Worm (Caenorhabditis elegans): Measurements from ENCODE around the gene fbxb-9.
A peak's percentile ranks its signal among the peaks of the same experiment; 100 is the strongest.

fbxb-9 gene

ce11 chrIV:11149454-11150163, 12.7 kb downstream of the fbxb-9 start, which contains the start of the genes F01G4.6 and pfd-1:
Gene F01G4.6, minus strand, starts transcription at chrIV:11149504.
Gene pfd-1, plus strand, starts transcription at chrIV:11150113.
- TF ChIP-seq pha-4 (tag; optimal IDR thresholded peaks at IDR 0.05) (peak; percentile 71), lin-13 (tag; optimal IDR thresholded peaks at IDR 0.05) (peak; percentile 79), ces-1 (GFP tag; optimal IDR thresholded peaks at IDR 0.05) (peak; percentile 86), unc-120 (tag; optimal IDR thresholded peaks at IDR 0.05; ENCODE audit: poor library complexity, severe bottlenecking) (peak; percentile 69), M03D4.4 (tag; optimal IDR thresholded peaks at IDR 0.05) (peak; percentile 65), cnd-1 (tag; optimal IDR thresholded peaks at IDR 0.05) (peak; percentile 25), hlh-1 (tag; optimal IDR thresholded peaks at IDR 0.05) (peak; percentile 57), drap-1 (GFP tag; optimal IDR thresholded peaks at IDR 0.05) (peak; percentile 20), bed-3 (GFP tag; optimal IDR thresholded peaks at IDR 0.05) (no peak), nhr-12 (tag; optimal IDR thresholded peaks at IDR 0.05) (no peak), ceh-83 (GFP tag; optimal IDR thresholded peaks at IDR 0.05) (no peak), blmp-1 (tag; optimal IDR thresholded peaks at IDR 0.05) (peak; percentile 23), mep-1 (tag; optimal IDR thresholded peaks at IDR 0.05) (peak; percentile 82), ceh-39 (tag; optimal IDR thresholded peaks at IDR 0.05) (peak; percentile 29), unc-62 (GFP tag; optimal IDR thresholded peaks at IDR 0.05) (peak; percentile 58), nhr-2 (tag; optimal IDR thresholded peaks at IDR 0.05) (peak; percentile 24), sptf-1 (tag; optimal IDR thresholded peaks at IDR 0.05) (peak; percentile 74), nhr-237 (tag; optimal IDR thresholded peaks at IDR 0.05) (peak; percentile 88), lsy-2 (tag; optimal IDR thresholded peaks at IDR 0.05) (peak; percentile 97), ceh-43 (GFP tag; optimal IDR thresholded peaks at IDR 0.05) (no peak)

- TF ChIP-seq mab-5 (tag; optimal IDR thresholded peaks at IDR 0.05): no peak
- no peak for TF ChIP-seq sem-2 (GFP tag; optimal IDR thresholded peaks at IDR 0.05)
- TF ChIP-seq ham-2 (GFP tag; optimal IDR thresholded peaks at IDR 0.05): no peak
These were observed 13.5 kb downstream of the fbxb-9 start for ce11 chrIV:11148788-11149366.

ce11 chrIV:11146962-11147470, 15.3 kb downstream of the fbxb-9 start, which contains the start of gene pigq-1:
Gene pigq-1, minus strand, starts transcription at chrIV:11147247.
- no peak for TF ChIP-seq ham-2 (GFP tag; optimal IDR thresholded peaks at IDR 0.05)
- TF ChIP-seq elt-1 (tag; optimal IDR thresholded peaks at IDR 0.05; ENCODE audit: borderline replicate concordance, insufficient read depth): no peak

- TF ChIP-seq mep-1 (tag; optimal IDR thresholded peaks at IDR 0.05): no peak
- TF ChIP-seq ceh-39 (tag; optimal IDR thresholded peaks at IDR 0.05): no peak
- TF ChIP-seq snpc-4 (tag; optimal IDR thresholded peaks at IDR 0.05): no peak
- TF ChIP-seq zip-8 (tag; optimal IDR thresholded peaks at IDR 0.05): no peak
These were observed 15.9 kb downstream of the fbxb-9 start for ce11 chrIV:11146492-11146891.

ce11 chrIV:11145929-11146339, 16.4 kb downstream of the fbxb-9 start:
- TF ChIP-seq lin-32 (GFP tag; optimal IDR thresholded peaks at IDR 0.05): no peak
- TF ChIP-seq elt-1 (tag; optimal IDR thresholded peaks at IDR 0.05; ENCODE audit: borderline replicate concordance, insufficient read depth): no peak
- TF ChIP-seq mls-2 (tag; optimal IDR thresholded peaks at IDR 0.05): no peak
- no peak for TF ChIP-seq flh-1 (GFP tag; optimal IDR thresholded peaks at IDR 0.05)

ce11 chrIV:11143228-11143444, 19.2 kb downstream of the fbxb-9 start, which contains the start of gene F01G4.4:
Gene F01G4.4, plus strand, starts transcription at chrIV:11143345.
- TF ChIP-seq lsy-2 (tag; optimal IDR thresholded peaks at IDR 0.05): no peak
- no peak for TF ChIP-seq nhr-237 (tag; optimal IDR thresholded peaks at IDR 0.05)
- TF ChIP-seq ceh-43 (GFP tag; optimal IDR thresholded peaks at IDR 0.05): no peak
- no peak for TF ChIP-seq M03D4.4 (tag; optimal IDR thresholded peaks at IDR 0.05)
- TF ChIP-seq lin-13 (tag; optimal IDR thresholded peaks at IDR 0.05): no peak
- TF ChIP-seq sem-2 (GFP tag; optimal IDR thresholded peaks at IDR 0.05): no peak
- no peak for TF ChIP-seq blmp-1 (tag; optimal IDR thresholded peaks at IDR 0.05)
